Worm (Caenorhabditis elegans): Measurements from ENCODE around the gene C16C10.1.
A peak's percentile ranks its signal among the peaks of the same experiment; 100 is the strongest.

Gene C16C10.1

ce11 chrIII:4223668-4224127, 42.5 kb upstream of the C16C10.1 start (continued):
- TF ChIP-seq mxl-3 (GFP tag; optimal IDR thresholded peaks at IDR 0.05) (peak; percentile 80), vab-7 (GFP tag; IDR thresholded peaks at IDR 0.05) (no peak), set-16 (GFP tag; IDR thresholded peaks at IDR 0.05) (peak; percentile 60), zip-2 (tag; optimal IDR thresholded peaks at IDR 0.05) (no peak), nhr-102 (tag; optimal IDR thresholded peaks at IDR 0.05) (peak; percentile 4), spr-3 (GFP tag; optimal IDR thresholded peaks at IDR 0.05) (no peak), egl-27 (tag; optimal IDR thresholded peaks at IDR 0.05) (no peak), snpc-1.2 (GFP tag; IDR thresholded peaks at IDR 0.05) (no peak), nhr-237 (tag; optimal IDR thresholded peaks at IDR 0.05) (no peak), pqm-1 (tag; optimal IDR thresholded peaks at IDR 0.05) (no peak), nhr-11 (tag; optimal IDR thresholded peaks at IDR 0.05) (peak; percentile 96), mxl-2 (GFP tag; conservative IDR thresholded peaks at IDR 0.05) (no peak), hif-1 (tag; optimal IDR thresholded peaks at IDR 0.05) (peak in 1 of 2 experiments; percentile 87), duxl-1 (tag; optimal IDR thresholded peaks at IDR 0.05; ENCODE audit: poor library complexity) (no peak), nhr-76 (tag; optimal IDR thresholded peaks at IDR 0.05) (no peak), lin-39 (tag; optimal IDR thresholded peaks at IDR 0.05) (no peak), lim-7 (GFP tag; IDR thresholded peaks at IDR 0.05) (no peak), ctbp-1 (GFP tag; IDR thresholded peaks at IDR 0.05) (peak; percentile 90), lin-29 (GFP tag; IDR thresholded peaks at IDR 0.05) (no peak), nhr-42 (GFP tag; IDR thresholded peaks at IDR 0.05) (no peak), nhr-10 (tag; optimal IDR thresholded peaks at IDR 0.05) (peak; percentile 83), lir-3 (tag; optimal IDR thresholded peaks at IDR 0.05) (no peak), dmd-8 (GFP tag; IDR thresholded peaks at IDR 0.05) (no peak; the same call in 1 of the 2 replicates), Y75B8A.6 (GFP tag; IDR thresholded peaks at IDR 0.05) (no peak), fkh-10 (GFP tag; optimal IDR thresholded peaks at IDR 0.05) (peak; percentile 72), hlh-11 (tag; optimal IDR thresholded peaks at IDR 0.05) (peak; percentile 94), nhr-28 (tag; optimal IDR thresholded peaks at IDR 0.05) (peak; percentile 91), zfp-2 (tag; optimal IDR thresholded peaks at IDR 0.05) (peak; percentile 1), lin-15B (tag; optimal IDR thresholded peaks at IDR 0.05) (no peak), nhr-111 (GFP tag; optimal IDR thresholded peaks at IDR 0.05) (no peak), mes-2 (tag; optimal IDR thresholded peaks at IDR 0.05; ENCODE audit: poor library complexity, severe bottlenecking) (peak; percentile 80), nhr-25 (tag; optimal IDR thresholded peaks at IDR 0.05; ENCODE audit: borderline replicate concordance, insufficient read depth) (peak; percentile 49), ceh-28 (tag; optimal IDR thresholded peaks at IDR 0.05) (no peak), spr-1 (tag; optimal IDR thresholded peaks at IDR 0.05) (peak; percentile 36), lin-13 (GFP tag; optimal IDR thresholded peaks at IDR 0.05) (peak; percentile 45), ztf-11 (tag; optimal IDR thresholded peaks at IDR 0.05) (no peak), ztf-7 (tag; optimal IDR thresholded peaks at IDR 0.05) (peak; percentile 39), lsy-2 (tag; optimal IDR thresholded peaks at IDR 0.05) (peak; percentile 84 to 90), F10B5.3 (tag; optimal IDR thresholded peaks at IDR 0.05) (peak; percentile 7), unc-62 (GFP tag; optimal IDR thresholded peaks at IDR 0.05 in 1 of 2) (peak in 1 of 2 experiments; percentile 99), unc-62 (tag; optimal IDR thresholded peaks at IDR 0.05) (no peak), mdt-29 (GFP tag; IDR thresholded peaks at IDR 0.05) (no peak), zag-1 (tag; optimal IDR thresholded peaks at IDR 0.05) (no peak), jun-1 (tag; optimal IDR thresholded peaks at IDR 0.05) (peak; percentile 56), D1046.2 (GFP tag; IDR thresholded peaks at IDR 0.05) (no peak), zip-11 (GFP tag; IDR thresholded peaks at IDR 0.05) (no peak), arid-1 (GFP tag; conservative IDR thresholded peaks at IDR 0.05) (peak; percentile 72), skn-1 (tag; optimal IDR thresholded peaks at IDR 0.05) (no peak), ceh-44 (GFP tag; IDR thresholded peaks at IDR 0.05) (no peak), mdl-1 (tag; optimal IDR thresholded peaks at IDR 0.05) (peak; percentile 43 to 95), zfp-3 (GFP tag; conservative IDR thresholded peaks at IDR 0.05) (no peak), daf-19 (GFP tag; conservative IDR thresholded peaks at IDR 0.05) (no peak)
